Worm (Caenorhabditis elegans) whole organism, young adult: Measurements from ENCODE around the gene W06D11.1.
A peak's percentile ranks its signal among the peaks of the same experiment; 100 is the strongest.

Experiments used
- B0035.1 ChIP-seq: sonication (generic microtip); optimal IDR thresholded peaks from 2 replicates; lab custom pipeline; 2016; ENCODE audit warnings: missing genetic modification characterization, mild to moderate bottlenecking, missing compliant biosample characterization, missing genotype, missing genetic modification reagents
- B0336.3 ChIP-seq: fragments of 200-800 bp; sonication (Bioruptor generic); IDR thresholded peaks from 2 replicates; pipeline ENCODE4 v1.3.6; 2022; ENCODE audit warnings: missing genetic modification characterization, missing compliant biosample characterization
- C06A6.2 ChIP-seq: fragments of 200-800 bp; sonication (Bioruptor generic); conservative IDR thresholded peaks from 2 replicates; pipeline ENCODE4 v1.3.6; 2022; ENCODE audit warnings: missing genetic modification characterization, missing compliant biosample characterization
- F57C9.4 ChIP-seq: sonication (generic microtip); optimal IDR thresholded peaks from 2 replicates; lab custom pipeline; 2017; ENCODE audit warnings: mild to moderate bottlenecking, missing genetic modification characterization, missing compliant biosample characterization
- T07F8.4 ChIP-seq: sonication (generic microtip); optimal IDR thresholded peaks from 2 replicates; lab custom pipeline; 2016; ENCODE audit warnings: mild to moderate bottlenecking, missing genetic modification characterization, moderate library complexity, missing compliant biosample characterization
- Y56A3A.18 ChIP-seq: fragments of 200-800 bp; sonication (Bioruptor generic); IDR thresholded peaks from 2 replicates; pipeline ENCODE4 v1.3.6; 2022; ENCODE audit warnings: missing genetic modification reagents, missing genetic modification characterization, missing compliant biosample characterization
- ZK185.1 ChIP-seq: sonication (generic microtip); optimal IDR thresholded peaks from 2 replicates; lab custom pipeline; 2016; ENCODE audit warnings: mild to moderate bottlenecking, missing genetic modification characterization, missing compliant biosample characterization; ENCODE audit not compliant: poor library complexity, severe bottlenecking
- ama-1 ChIP-seq, 3 experiments: fragments of 150-350 bp in 1 of 3; sonication (generic microtip) in 2 of 3; optimal IDR thresholded peaks; 2 replicates each; lab custom pipeline; 2014 to 2018; ENCODE audit warnings: missing biosample characterization in 2 of 3, missing genetic modification characterization in 2 of 3, missing genetic modification reagents in 2 of 3
- attf-3 ChIP-seq: fragments of 200-800 bp; sonication (Bioruptor generic); conservative IDR thresholded peaks from 2 replicates; pipeline ENCODE4 v1.3.6; 2022; ENCODE audit warnings: missing genetic modification reagents, missing genetic modification characterization, missing compliant biosample characterization
- attf-6 ChIP-seq: fragments of 200-800 bp; sonication (Bioruptor generic); IDR thresholded peaks from 2 replicates; pipeline ENCODE4 v1.3.6; 2022; ENCODE audit warnings: missing genetic modification reagents, missing genetic modification characterization, missing compliant biosample characterization
- bed-2 ChIP-seq: fragments of 200-800 bp; sonication (Bioruptor generic); IDR thresholded peaks from 2 replicates; pipeline ENCODE4 v1.3.6; 2022; ENCODE audit warnings: missing genetic modification reagents, missing genetic modification characterization, missing compliant biosample characterization
- cebp-1 ChIP-seq, 2 experiments: fragments of 200-800 bp in 1 of 2; sonication (Bioruptor generic) in 1 of 2; sonication (generic microtip) in 1 of 2; IDR thresholded peaks in 1 of 2; optimal IDR thresholded peaks in 1 of 2; 2 replicates each; pipeline versions ENCODE4 v1.3.6 to Lab custom; 2017 to 2022; ENCODE audit warnings: missing compliant biosample characterization in 2 of 2, missing genetic modification characterization in 2 of 2, mild to moderate bottlenecking in 1 of 2, missing genetic modification reagents in 1 of 2, moderate library complexity in 1 of 2
- ceh-27 ChIP-seq: fragments of 200-800 bp; sonication (Bioruptor generic); optimal IDR thresholded peaks from 2 replicates; lab custom pipeline; 2018; ENCODE audit warnings: mild to moderate bottlenecking, missing genetic modification characterization, moderate library complexity, missing compliant biosample characterization
- ceh-40 ChIP-seq: fragments of 200-800 bp; sonication (Bioruptor generic); IDR thresholded peaks from 2 replicates; pipeline ENCODE4 v1.3.6; 2022; ENCODE audit warnings: missing genetic modification characterization, missing compliant biosample characterization
- dpff-1 ChIP-seq: sonication (generic microtip); optimal IDR thresholded peaks from 2 replicates; lab custom pipeline; 2017; ENCODE audit warnings: mild to moderate bottlenecking, missing genetic modification characterization, missing compliant biosample characterization
- egl-44 ChIP-seq: fragments of 200-800 bp; sonication (Bioruptor generic); IDR thresholded peaks from 2 replicates; pipeline ENCODE4 v1.3.6; 2022; ENCODE audit warnings: missing genetic modification reagents, missing genetic modification characterization, missing compliant biosample characterization
- ets-4 ChIP-seq: fragments of 200-800 bp; sonication (Bioruptor generic); optimal IDR thresholded peaks from 2 replicates; lab custom pipeline; 2018; ENCODE audit warnings: mild to moderate bottlenecking, missing genetic modification characterization, missing compliant biosample characterization
- gei-17 ChIP-seq: fragments of 200-800 bp; sonication (Bioruptor generic); optimal IDR thresholded peaks from 2 replicates; lab custom pipeline; 2018; ENCODE audit warnings: mild to moderate bottlenecking, missing genetic modification characterization, missing compliant biosample characterization
- him-1 ChIP-seq: sonication (generic microtip); optimal IDR thresholded peaks from 2 replicates; lab custom pipeline; 2016; ENCODE audit warnings: missing genotype, missing genetic modification reagents, missing genetic modification characterization, missing compliant biosample characterization
- hmg-20 ChIP-seq: fragments of 200-800 bp; sonication (Bioruptor generic); IDR thresholded peaks from 2 replicates; pipeline ENCODE4 v1.3.6; 2022; ENCODE audit warnings: missing genetic modification reagents, missing genetic modification characterization, missing compliant biosample characterization
- hrde-1 ChIP-seq: sonication (generic microtip); optimal IDR thresholded peaks from 2 replicates; lab custom pipeline; 2016; ENCODE audit warnings: missing genetic modification characterization, mild to moderate bottlenecking, missing compliant biosample characterization, moderate library complexity, missing genotype, missing genetic modification reagents, borderline replicate concordance
- let-526 ChIP-seq: fragments of 200-800 bp; sonication (Bioruptor generic); IDR thresholded peaks from 2 replicates; pipeline ENCODE4 v1.3.6; 2022; ENCODE audit warnings: missing genetic modification reagents, missing genetic modification characterization, missing compliant biosample characterization
- lin-35 ChIP-seq, 3 experiments: fragments of 150-350 bp in 2 of 3; sonication (generic microtip) in 1 of 3; optimal IDR thresholded peaks; 2 replicates each; lab custom pipeline; 2014 to 2018; ENCODE audit warnings: missing biosample characterization in 3 of 3, missing genetic modification characterization in 3 of 3, missing genetic modification reagents in 3 of 3
- lsy-27 ChIP-seq: sonication (generic microtip); optimal IDR thresholded peaks from 2 replicates; lab custom pipeline; 2017; ENCODE audit warnings: missing genetic modification characterization, mild to moderate bottlenecking, missing compliant biosample characterization, antibody characterized with exemption, missing genotype, borderline replicate concordance; ENCODE audit not compliant: insufficient read depth
- madf-10 ChIP-seq: sonication (generic microtip); optimal IDR thresholded peaks from 2 replicates; lab custom pipeline; 2016; ENCODE audit warnings: mild to moderate bottlenecking, missing genetic modification characterization, missing compliant biosample characterization
- madf-6 ChIP-seq: fragments of 200-800 bp; sonication (Bioruptor generic); IDR thresholded peaks from 2 replicates; pipeline ENCODE4 v1.3.6; 2022; ENCODE audit warnings: missing genetic modification reagents, missing genetic modification characterization, missing compliant biosample characterization
- madf-8 ChIP-seq: fragments of 200-800 bp; sonication (Bioruptor generic); conservative IDR thresholded peaks from 2 replicates; pipeline ENCODE4 v1.3.6; 2022; ENCODE audit warnings: missing genetic modification reagents, missing genetic modification characterization, missing compliant biosample characterization
- mcd-1 ChIP-seq: fragments of 200-800 bp; sonication (Bioruptor generic); IDR thresholded peaks from 2 replicates; pipeline ENCODE4 v1.3.6; 2022; ENCODE audit warnings: missing genetic modification reagents, missing genetic modification characterization, missing compliant biosample characterization
- mxl-1 ChIP-seq: sonication (generic microtip); optimal IDR thresholded peaks from 2 replicates; lab custom pipeline; 2016; ENCODE audit warnings: missing genetic modification characterization, missing compliant biosample characterization
- nfya-2 ChIP-seq: fragments of 200-800 bp; sonication (Bioruptor generic); IDR thresholded peaks from 2 replicates; pipeline ENCODE4 v1.3.6; 2022; ENCODE audit warnings: missing genetic modification reagents, missing genetic modification characterization, missing compliant biosample characterization
- nhr-179 ChIP-seq: sonication (generic microtip); optimal IDR thresholded peaks from 2 replicates; lab custom pipeline; 2016; ENCODE audit warnings: mild to moderate bottlenecking, missing genetic modification characterization, missing compliant biosample characterization
- nhr-80 ChIP-seq: sonication (generic microtip); optimal IDR thresholded peaks from 2 replicates; lab custom pipeline; 2016; ENCODE audit warnings: missing genetic modification characterization, missing compliant biosample characterization
- nhr-90 ChIP-seq: sonication (generic microtip); optimal IDR thresholded peaks from 2 replicates; lab custom pipeline; 2016; ENCODE audit warnings: missing genotype, mild to moderate bottlenecking, missing genetic modification characterization, missing compliant biosample characterization
- rpc-1 ChIP-seq, 2 experiments: fragments of 150-350 bp in 1 of 2; sonication (generic microtip) in 1 of 2; optimal IDR thresholded peaks; 2 replicates each; lab custom pipeline; 2014 to 2018; ENCODE audit warnings: missing biosample characterization in 1 of 2, missing genetic modification characterization in 1 of 2, missing genetic modification reagents in 1 of 2, missing genotype in 1 of 2
- snpc-1.3 ChIP-seq: sonication (generic microtip); optimal IDR thresholded peaks from 2 replicates; lab custom pipeline; 2017; ENCODE audit warnings: missing genetic modification characterization, mild to moderate bottlenecking, missing compliant biosample characterization, antibody characterized with exemption, moderate library complexity, missing genotype, missing genetic modification reagents; ENCODE audit not compliant: insufficient read depth
- snpc-4 ChIP-seq, 5 experiments: fragments of 150-350 bp in 1 of 5; sonication (generic microtip) in 4 of 5; optimal IDR thresholded peaks; 2 replicates each; lab custom pipeline; 2014 to 2018; ENCODE audit warnings: missing genetic modification characterization in 5 of 5, missing biosample characterization in 3 of 5, antibody characterized with exemption in 2 of 5, mild to moderate bottlenecking in 2 of 5, missing compliant biosample characterization in 2 of 5, missing genotype in 2 of 5, moderate library complexity in 2 of 5, missing genetic modification reagents in 1 of 5
- somi-1 ChIP-seq: fragments of 200-800 bp; sonication (Bioruptor generic); optimal IDR thresholded peaks from 2 replicates; lab custom pipeline; 2018; ENCODE audit warnings: mild to moderate bottlenecking, missing genetic modification characterization, missing compliant biosample characterization
- sptf-2 ChIP-seq: fragments of 200-800 bp; sonication (Bioruptor generic); optimal IDR thresholded peaks from 2 replicates; lab custom pipeline; 2018; ENCODE audit warnings: mild to moderate bottlenecking, missing genetic modification characterization, missing compliant biosample characterization
- tbx-9 ChIP-seq: sonication (generic microtip); optimal IDR thresholded peaks from 2 replicates; lab custom pipeline; 2016; ENCODE audit warnings: borderline replicate concordance, missing genetic modification characterization, inconsistent platforms, missing compliant biosample characterization
- xnd-1 ChIP-seq: sonication (generic microtip); optimal IDR thresholded peaks from 2 replicates; lab custom pipeline; 2016; ENCODE audit warnings: missing genotype, missing genetic modification reagents, missing genetic modification characterization, missing compliant biosample characterization
- ztf-22 ChIP-seq: fragments of 200-800 bp; sonication (Bioruptor generic); optimal IDR thresholded peaks from 2 replicates; lab custom pipeline; 2018; ENCODE audit warnings: mild to moderate bottlenecking, missing genetic modification characterization, moderate library complexity, missing compliant biosample characterization
- ztf-25 ChIP-seq: fragments of 200-800 bp; sonication (Bioruptor generic); IDR thresholded peaks from 2 replicates; pipeline ENCODE4 v1.3.6; 2022; ENCODE audit warnings: missing genetic modification reagents, missing genetic modification characterization, missing compliant biosample characterization
- ztf-26 ChIP-seq: sonication (generic microtip); optimal IDR thresholded peaks from 2 replicates; lab custom pipeline; 2017; ENCODE audit warnings: missing genetic modification characterization, missing compliant biosample characterization
- ztf-28 ChIP-seq: fragments of 200-800 bp; sonication (Bioruptor generic); IDR thresholded peaks from 2 replicates; pipeline ENCODE4 v1.3.6; 2022; ENCODE audit warnings: missing genetic modification reagents, missing genetic modification characterization, missing compliant biosample characterization
- ztf-3 ChIP-seq: fragments of 200-800 bp; sonication (Bioruptor generic); optimal IDR thresholded peaks from 2 replicates; lab custom pipeline; 2018; ENCODE audit warnings: mild to moderate bottlenecking, missing genetic modification characterization, missing compliant biosample characterization

Gene W06D11.1

DNA sequence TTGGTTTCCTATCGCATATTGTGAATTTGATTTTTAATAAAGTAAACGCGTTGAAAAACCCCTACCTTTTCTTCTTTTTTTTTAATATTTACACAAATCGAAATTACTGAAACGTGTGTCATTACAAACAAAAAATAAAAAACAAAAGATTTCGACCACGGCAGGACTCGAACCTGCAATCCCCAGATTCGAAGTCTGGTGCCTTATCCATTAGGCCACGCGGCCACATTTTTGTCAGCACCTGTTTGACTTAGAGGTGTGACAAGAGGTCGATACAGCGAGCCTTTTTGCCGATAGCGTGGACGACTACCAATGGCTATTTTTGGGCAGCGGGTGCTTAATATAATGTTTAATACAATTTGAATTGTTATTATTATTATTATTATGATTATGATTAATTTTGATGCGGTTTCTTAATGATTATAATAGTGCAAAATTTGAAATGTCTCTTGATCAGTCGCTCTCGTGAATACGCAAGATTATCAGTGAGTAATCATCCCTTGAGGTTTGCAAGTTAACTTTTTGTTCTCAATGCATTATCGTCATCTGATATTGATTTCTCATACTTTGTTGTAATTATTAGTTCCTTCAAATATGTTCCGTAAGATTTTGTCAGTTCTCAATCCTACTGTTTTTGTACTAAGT is 43.6 kb downstream of the W06D11.1 start, which contains the start of gene srd-44 (continued):
- peak; percentile 83 for TF ChIP-seq ZK185.1 (tag; lab: Kevin White, UChicago)
- TF ChIP-seq let-526 (GFP tag; lab: Robert Waterston, UW) = no peak
- TF ChIP-seq ztf-25 = 0 out of 2 replicates have a peak, but pooled peaks have one; percentile 76
- no peak for TF ChIP-seq somi-1 (GFP tag; lab: Kevin White, UChicago)
- no peak for TF ChIP-seq lsy-27 (tag; lab: Kevin White, UChicago)
- no peak for TF ChIP-seq egl-44 (GFP tag; lab: Robert Waterston, UW)
- TF ChIP-seq madf-10 (tag; lab: Kevin White, UChicago) = peak; percentile 36
- no peak for TF ChIP-seq attf-6
- TF ChIP-seq ztf-22 (GFP tag; lab: Kevin White, UChicago) = no peak
- TF ChIP-seq nhr-80 (tag; lab: Kevin White, UChicago) = no peak
- TF ChIP-seq T07F8.4 (tag; lab: Kevin White, UChicago) = peak; percentile 52
- TF ChIP-seq C06A6.2 (GFP tag; lab: Robert Waterston, UW) = no peak
- no peak for TF ChIP-seq nfya-2 (GFP tag; lab: Robert Waterston, UW)
- TF ChIP-seq cebp-1 (GFP tag; IDR thresholded peaks at IDR 0.05; lab: Robert Waterston, UW) = no peak
- no peak for TF ChIP-seq cebp-1 (tag; optimal IDR thresholded peaks at IDR 0.05; lab: Kevin White, UChicago)
- TF ChIP-seq rpc-1 (optimal IDR thresholded peaks at IDR 0.05; lab: Kevin White, UChicago) = peak; percentile 72
- TF ChIP-seq rpc-1 (tag; optimal IDR thresholded peaks at IDR 0.05; lab: Kevin White, UChicago) = peak; percentile 85
- no peak for TF ChIP-seq ztf-28
- peak; percentile 64 for TF ChIP-seq snpc-1.3 (tag; lab: Kevin White, UChicago)
- peak; percentile 26 for TF ChIP-seq hrde-1 (tag; lab: Kevin White, UChicago)
- TF ChIP-seq bed-2 (GFP tag; lab: Robert Waterston, UW) = no peak
- TF ChIP-seq ets-4 = no peak
- peak; percentile 16 for TF ChIP-seq B0035.1 (tag; lab: Kevin White, UChicago)
- TF ChIP-seq attf-3 = no peak
- peak; percentile 72 for TF ChIP-seq him-1
- no peak for TF ChIP-seq nhr-179
- no peak for TF ChIP-seq sptf-2
- peak; percentile 58 for TF ChIP-seq nhr-90 (tag; lab: Kevin White, UChicago)
- TF ChIP-seq madf-6 (GFP tag; lab: Robert Waterston, UW) = no peak
- no peak for TF ChIP-seq dpff-1 (tag; lab: Kevin White, UChicago)
- no peak for TF ChIP-seq Y56A3A.18 (GFP tag; lab: Robert Waterston, UW)
- TF ChIP-seq ceh-27 (GFP tag; lab: Kevin White, UChicago) = no peak
- peak; percentile 72; the same call in 1 of the 2 replicates for TF ChIP-seq ceh-40
- TF ChIP-seq ztf-26 (tag; lab: Kevin White, UChicago) = peak; percentile 63
- TF ChIP-seq B0336.3 = no peak
- peak; percentile 60; the same call in 1 of the 2 replicates for TF ChIP-seq hmg-20 (GFP tag; lab: Robert Waterston, UW)
- TF ChIP-seq mcd-1 (GFP tag; lab: Robert Waterston, UW) = no peak
- no peak for TF ChIP-seq xnd-1 (tag; lab: Kevin White, UChicago)
- TF ChIP-seq lin-35 (GFP tag; optimal IDR thresholded peaks at IDR 0.05; lab: Kevin White, UChicago) = no peak
- no peak for TF ChIP-seq madf-8 (GFP tag; lab: Robert Waterston, UW)
- no peak for TF ChIP-seq ztf-3 (GFP tag; lab: Kevin White, UChicago)
- no peak for TF ChIP-seq gei-17 (GFP tag; lab: Kevin White, UChicago)
- no peak for TF ChIP-seq tbx-9 (tag; lab: Kevin White, UChicago)
- no peak for TF ChIP-seq ama-1 (optimal IDR thresholded peaks at IDR 0.05; lab: Kevin White, UChicago)
- TF ChIP-seq ama-1 (GFP tag; optimal IDR thresholded peaks at IDR 0.05; lab: Kevin White, UChicago) = no peak
- TF ChIP-seq F57C9.4 = no peak
- TF ChIP-seq mxl-1 (tag; lab: Kevin White, UChicago) = peak; percentile 48
- TF ChIP-seq snpc-4 (GFP tag; optimal IDR thresholded peaks at IDR 0.05; lab: Kevin White, UChicago) = peak; percentile 56
- TF ChIP-seq snpc-4 (tag; optimal IDR thresholded peaks at IDR 0.05; lab: Kevin White, UChicago) = no peak
